Worm (Caenorhabditis elegans) whole organism, L1 larva: Measurements from ENCODE around the gene clec-28.

ENCODE experiments used
- C04F5.9 ChIP-seq: sonication (generic microtip); optimal IDR thresholded peaks from 2 replicates; lab custom pipeline; 2016; ENCODE audit warnings: missing genetic modification characterization, missing compliant biosample characterization
- alr-1 ChIP-seq: fragments of 200-800 bp; sonication (Bioruptor generic); optimal IDR thresholded peaks from 2 replicates; lab custom pipeline; 2018; ENCODE audit warnings: borderline replicate concordance, mild to moderate bottlenecking, missing genetic modification characterization, missing compliant biosample characterization
- aly-2 ChIP-seq: fragments of 150-350 bp; optimal IDR thresholded peaks from 2 replicates; lab custom pipeline; 2014; ENCODE audit warnings: missing biosample characterization, missing genetic modification characterization
- blmp-1 ChIP-seq: fragments of 150-350 bp; optimal IDR thresholded peaks from 2 replicates; lab custom pipeline; 2014; ENCODE audit warnings: missing biosample characterization, missing genetic modification characterization
- ceh-63 ChIP-seq: fragments of 200-800 bp; sonication (Bioruptor generic); optimal IDR thresholded peaks from 2 replicates; lab custom pipeline; 2018; ENCODE audit warnings: mild to moderate bottlenecking, missing genetic modification characterization, missing compliant biosample characterization
- ceh-82 ChIP-seq, 3 experiments: fragments of 150-350 bp in 1 of 3; sonication (generic microtip) in 2 of 3; optimal IDR thresholded peaks; 2 replicates each; lab custom pipeline; 2014 to 2017; ENCODE audit warnings: missing biosample characterization in 3 of 3, missing genetic modification characterization in 3 of 3
- dsc-1 ChIP-seq: sonication (generic microtip); optimal IDR thresholded peaks from 2 replicates; lab custom pipeline; 2016; ENCODE audit warnings: mild to moderate bottlenecking, missing genetic modification characterization, missing compliant biosample characterization
- efl-1 ChIP-seq, 4 experiments: fragments of 150-350 bp; optimal IDR thresholded peaks in 3 of 4; peaks in 1 of 4; 1 replicate in 1 of 4; 2 replicates in 3 of 4; lab custom pipeline; 2014; ENCODE audit warnings: missing biosample characterization in 2 of 4, missing genetic modification characterization in 2 of 4, missing genetic modification reagents in 2 of 4
- elt-2 ChIP-seq: sonication (generic microtip); optimal IDR thresholded peaks from 2 replicates; lab custom pipeline; 2016; ENCODE audit warnings: missing genetic modification characterization, mild to moderate bottlenecking, inconsistent platforms, missing compliant biosample characterization, missing genetic modification reagents
- ets-5 ChIP-seq: fragments of 200-800 bp; sonication (Bioruptor generic); IDR thresholded peaks from 2 replicates; pipeline ENCODE4 v1.3.6; 2022; ENCODE audit warnings: missing genetic modification characterization, missing compliant biosample characterization
- fkh-10 ChIP-seq: sonication (generic microtip); optimal IDR thresholded peaks from 2 replicates; lab custom pipeline; 2017; ENCODE audit warnings: missing biosample characterization, missing genetic modification reagents, missing genetic modification characterization
- fkh-8 ChIP-seq: sonication (generic microtip); optimal IDR thresholded peaks from 2 replicates; lab custom pipeline; 2016; ENCODE audit warnings: mild to moderate bottlenecking, missing genetic modification characterization, missing compliant biosample characterization
- grh-1 ChIP-seq: fragments of 200-800 bp; sonication (Bioruptor generic); IDR thresholded peaks from 2 replicates; pipeline ENCODE4 v1.3.6; 2022; ENCODE audit warnings: missing genetic modification reagents, missing genetic modification characterization, missing compliant biosample characterization
- hlh-17 ChIP-seq: fragments of 200-800 bp; sonication (Bioruptor generic); optimal IDR thresholded peaks from 2 replicates; lab custom pipeline; 2018; ENCODE audit warnings: missing genetic modification characterization, mild to moderate bottlenecking, missing compliant biosample characterization, moderate library complexity, borderline replicate concordance
- irx-1 ChIP-seq: sonication (generic microtip); optimal IDR thresholded peaks from 2 replicates; lab custom pipeline; 2016; ENCODE audit warnings: missing genetic modification characterization, missing compliant biosample characterization
- jun-1 ChIP-seq: fragments of 150-350 bp; optimal IDR thresholded peaks from 2 replicates; lab custom pipeline; 2014; ENCODE audit warnings: missing biosample characterization, missing genetic modification reagents, missing genetic modification characterization
- lin-15B ChIP-seq: fragments of 150-350 bp; sonication (generic microtip); optimal IDR thresholded peaks from 3 replicates; lab custom pipeline; 2014; ENCODE audit warnings: missing biosample characterization, missing genetic modification characterization
- lir-3 ChIP-seq: sonication (generic microtip); optimal IDR thresholded peaks from 2 replicates; lab custom pipeline; 2016; ENCODE audit warnings: mild to moderate bottlenecking, missing genetic modification characterization, moderate library complexity, missing compliant biosample characterization; ENCODE audit not compliant: poor library complexity
- mdl-1 ChIP-seq, 2 experiments: fragments of 150-350 bp; optimal IDR thresholded peaks; 2 replicates each; lab custom pipeline; 2014 to 2017; ENCODE audit warnings: missing biosample characterization in 2 of 2, missing genetic modification characterization in 2 of 2, inconsistent platforms in 1 of 2
- mep-1 ChIP-seq: fragments of 150-350 bp; optimal IDR thresholded peaks from 2 replicates; lab custom pipeline; 2014; ENCODE audit warnings: missing biosample characterization, missing genetic modification characterization
- nhr-11 ChIP-seq: fragments of 150-350 bp; optimal IDR thresholded peaks from 2 replicates; lab custom pipeline; 2014; ENCODE audit warnings: missing biosample characterization, missing genetic modification characterization
- nhr-20 ChIP-seq: sonication (generic microtip); optimal IDR thresholded peaks from 2 replicates; lab custom pipeline; 2016; ENCODE audit warnings: mild to moderate bottlenecking, missing genetic modification characterization, missing compliant biosample characterization
- nhr-47 ChIP-seq: sonication (generic microtip); optimal IDR thresholded peaks from 2 replicates; lab custom pipeline; 2016; ENCODE audit warnings: mild to moderate bottlenecking, missing genetic modification characterization, moderate library complexity, missing compliant biosample characterization
- nhr-71 ChIP-seq: sonication (generic microtip); optimal IDR thresholded peaks from 2 replicates; lab custom pipeline; 2016; ENCODE audit warnings: mild to moderate bottlenecking, missing genetic modification characterization, moderate library complexity, missing compliant biosample characterization
- nhr-76 ChIP-seq: sonication (generic microtip); optimal IDR thresholded peaks from 2 replicates; lab custom pipeline; 2017; ENCODE audit warnings: missing biosample characterization, missing genetic modification characterization
- nhr-77 ChIP-seq: fragments of 150-350 bp; optimal IDR thresholded peaks from 2 replicates; lab custom pipeline; 2014; ENCODE audit warnings: missing biosample characterization, missing genetic modification characterization
- nhr-90 ChIP-seq: sonication (generic microtip); optimal IDR thresholded peaks from 2 replicates; lab custom pipeline; 2016; ENCODE audit warnings: mild to moderate bottlenecking, missing genetic modification characterization, missing compliant biosample characterization; ENCODE audit not compliant: poor library complexity
- pqm-1 ChIP-seq: sonication (generic microtip); optimal IDR thresholded peaks from 3 replicates; lab custom pipeline; 2017; ENCODE audit warnings: missing biosample characterization, missing genetic modification characterization
- rnt-1 ChIP-seq: sonication (generic microtip); optimal IDR thresholded peaks from 2 replicates; lab custom pipeline; 2016; ENCODE audit warnings: mild to moderate bottlenecking, missing genetic modification characterization, moderate library complexity, missing compliant biosample characterization
- snu-23 ChIP-seq: sonication (generic microtip); optimal IDR thresholded peaks from 2 replicates; lab custom pipeline; 2016; ENCODE audit warnings: missing genetic modification characterization, missing compliant biosample characterization
- sox-4 ChIP-seq: sonication (generic microtip); optimal IDR thresholded peaks from 2 replicates; lab custom pipeline; 2016; ENCODE audit warnings: missing genetic modification characterization, missing compliant biosample characterization
- sup-37 ChIP-seq: fragments of 200-800 bp; sonication (Bioruptor generic); optimal IDR thresholded peaks from 2 replicates; lab custom pipeline; 2018; ENCODE audit warnings: mild to moderate bottlenecking, missing genetic modification characterization, missing compliant biosample characterization
- unc-98 ChIP-seq: fragments of 200-800 bp; sonication (Bioruptor generic); IDR thresholded peaks from 2 replicates; pipeline ENCODE4 v1.3.6; 2022; ENCODE audit warnings: missing genetic modification characterization, missing compliant biosample characterization
- ztf-11 ChIP-seq, 2 experiments: sonication (generic microtip); optimal IDR thresholded peaks; 2 replicates each; lab custom pipeline; 2016 to 2017; ENCODE audit warnings: missing genetic modification characterization in 2 of 2, missing biosample characterization in 1 of 2, missing compliant biosample characterization in 1 of 2
- ztf-4 ChIP-seq: fragments of 150-350 bp; optimal IDR thresholded peaks from 2 replicates; lab custom pipeline; 2014; ENCODE audit warnings: missing biosample characterization, missing genetic modification characterization

The clec-28 gene

DNA sequence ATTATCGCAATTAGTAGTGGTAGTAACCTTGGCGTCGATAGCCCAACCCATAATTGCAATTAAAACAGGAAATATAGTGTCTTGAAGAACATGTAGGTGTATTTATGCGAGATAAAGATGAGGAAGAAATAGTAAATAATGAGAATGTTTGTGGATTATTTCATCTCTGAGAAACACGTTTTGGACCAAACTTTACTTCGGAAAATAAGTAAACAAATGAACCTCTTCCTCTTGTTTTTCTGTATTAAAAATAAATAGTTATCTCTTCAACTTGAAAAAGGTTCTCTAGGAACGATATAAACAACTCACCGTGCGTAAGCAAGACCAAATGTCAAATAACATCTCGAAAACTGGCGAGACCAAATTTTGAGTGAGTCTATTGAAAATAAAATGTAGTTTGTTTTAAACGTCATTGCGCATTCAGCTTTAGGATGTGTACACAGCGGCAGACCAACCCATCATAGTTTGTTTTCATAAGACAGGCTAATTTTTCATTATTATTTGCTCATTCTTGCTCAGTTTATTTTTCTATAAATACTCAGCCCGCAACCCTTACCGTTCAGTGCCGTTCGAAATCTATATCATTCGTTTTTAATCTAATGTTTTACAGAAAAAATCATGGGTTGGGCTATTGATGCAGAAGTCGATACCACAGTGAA, 16.9 kb downstream of the clec-28 start, which contains the start of the genes F09C6.11 and F09C6.12:
Gene F09C6.11 (minus strand): TSS at position 51 of the 659 bp plus-strand sequence.
Gene F09C6.12 (plus strand): TSS at position 609 of the 659 bp plus-strand sequence.
- TF ChIP-seq nhr-90 (tag; lab: Kevin White, UChicago) (no peak), ceh-82 (tag; optimal IDR thresholded peaks at IDR 0.05; lab: Kevin White, UChicago) (no peak), nhr-20 (tag; lab: Kevin White, UChicago) (peak; percentile 47), fkh-8 (tag; lab: Kevin White, UChicago) (no peak), nhr-77 (tag; lab: Kevin White, UChicago) (peak; percentile 8), mep-1 (tag; lab: Kevin White, UChicago) (no peak)

ce11 chrV:16884744-16885143, 19.2 kb downstream of the clec-28 start, which contains the start of gene F09C6.13:
Gene F09C6.13 (plus strand): TSS chrV:16885044.
- TF ChIP-seq efl-1 (optimal IDR thresholded peaks at IDR 0.05; lab: Kevin White, UChicago) (no peak), efl-1 (GFP tag; optimal IDR thresholded peaks at IDR 0.05 in 1 of 2; lab: Kevin White, UChicago) (no peak), ets-5 (GFP tag; lab: Robert Waterston, UW) (no peak), ceh-63 (GFP tag; lab: Kevin White, UChicago) (no peak), irx-1 (no peak), dsc-1 (tag; lab: Kevin White, UChicago) (no peak), nhr-71 (tag; lab: Kevin White, UChicago) (no peak), grh-1 (GFP tag; lab: Robert Waterston, UW) (no peak), elt-2 (tag; lab: Kevin White, UChicago) (no peak), hlh-17 (no peak), alr-1 (tag; lab: Kevin White, UChicago) (no peak), nhr-90 (tag; lab: Kevin White, UChicago) (no peak), nhr-76 (tag; lab: Kevin White, UChicago) (no peak)
- TF ChIP-seq, all 84 proteins: peak for 0

DNA sequence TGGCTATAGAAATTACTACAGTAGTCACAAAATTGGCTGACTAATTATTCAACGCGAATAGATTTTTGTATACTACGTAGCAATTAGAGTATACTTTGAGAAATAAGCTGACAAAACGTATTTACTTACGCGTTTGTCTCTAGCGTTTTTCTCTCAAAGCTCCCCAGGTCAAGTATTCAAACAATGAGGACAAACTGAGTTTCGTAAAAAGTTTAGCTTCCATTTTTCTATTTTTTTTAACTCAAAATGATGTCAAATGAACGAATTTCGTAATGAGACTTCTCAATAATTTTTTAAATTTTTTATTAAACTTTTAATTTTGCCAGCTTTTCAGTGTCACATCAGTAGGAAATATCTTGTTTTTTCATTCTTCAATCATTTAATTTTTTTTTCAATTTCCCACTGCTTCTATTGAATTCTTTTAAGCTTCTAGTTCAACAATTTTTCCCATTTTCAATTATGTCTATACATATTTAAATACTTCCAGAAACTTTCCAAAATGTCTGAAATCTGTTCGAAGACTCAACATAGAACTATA, 23.4 kb downstream of the clec-28 start, which contains the start of the genes ifas-2 and fbxa-44:
Gene ifas-2 (minus strand): TSS at position 101 of the 538 bp plus-strand sequence.
Gene fbxa-44 (plus strand): TSS at position 488 of the 538 bp plus-strand sequence.
- TF ChIP-seq fkh-10 (GFP tag; lab: Kevin White, UChicago) (no peak), rnt-1 (no peak), snu-23 (GFP tag; lab: Kevin White, UChicago) (no peak)

DNA sequence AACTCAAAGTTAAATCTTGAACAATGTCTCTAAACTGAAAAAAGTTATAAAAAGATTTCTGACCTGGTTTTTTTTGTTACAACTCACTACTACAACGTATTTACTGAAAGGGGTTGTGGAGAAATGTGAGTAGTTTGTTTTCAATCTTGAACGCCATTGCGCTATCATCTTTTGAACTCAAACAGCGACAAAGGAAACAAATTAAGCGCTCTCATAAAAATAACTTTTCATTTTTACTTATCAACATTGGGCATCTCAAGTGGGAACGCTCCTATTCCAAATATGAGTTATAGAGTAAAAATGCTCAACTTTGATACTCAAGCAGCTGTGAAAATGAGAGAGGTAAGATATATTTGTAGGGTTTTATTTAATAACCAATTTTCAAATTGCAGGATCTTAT, 27.9 kb downstream of the clec-28 start, which contains the start of gene F09C6.15:
Gene F09C6.15 (plus strand): TSS at position 301 of the 400 bp plus-strand sequence.
- TF ChIP-seq jun-1 (tag; lab: Kevin White, UChicago): no peak
- TF ChIP-seq pqm-1 (tag; lab: Kevin White, UChicago): no peak
- TF ChIP-seq sox-4 (tag; lab: Kevin White, UChicago): no peak
- TF ChIP-seq hlh-17: no peak
- no peak for TF ChIP-seq blmp-1
- no peak for TF ChIP-seq sup-37 (GFP tag; lab: Kevin White, UChicago)
- TF ChIP-seq lir-3 (tag; lab: Kevin White, UChicago): no peak
- TF ChIP-seq dsc-1 (tag; lab: Kevin White, UChicago): no peak
- no peak for TF ChIP-seq lin-15B
- TF ChIP-seq mdl-1 (tag; optimal IDR thresholded peaks at IDR 0.05; lab: Kevin White, UChicago): no peak
- no peak for TF ChIP-seq nhr-90 (tag; lab: Kevin White, UChicago)
- TF ChIP-seq ztf-11 (tag; optimal IDR thresholded peaks at IDR 0.05; lab: Kevin White, UChicago): no peak
- TF ChIP-seq efl-1 (optimal IDR thresholded peaks at IDR 0.05; lab: Kevin White, UChicago): no peak
- no peak for TF ChIP-seq efl-1 (GFP tag; optimal IDR thresholded peaks at IDR 0.05 in 1 of 2; lab: Kevin White, UChicago)
- no peak for TF ChIP-seq ztf-4
- TF ChIP-seq C04F5.9: no peak
- TF ChIP-seq nhr-47 (tag; lab: Kevin White, UChicago): no peak
- TF ChIP-seq nhr-11 (tag; lab: Kevin White, UChicago): no peak
- no peak for TF ChIP-seq aly-2 (tag; lab: Kevin White, UChicago)
- TF ChIP-seq unc-98 (GFP tag; lab: Robert Waterston, UW): no peak
